Worm (Caenorhabditis elegans): ENCODE data around the gene dct-6.

Gene dct-6

DNA sequence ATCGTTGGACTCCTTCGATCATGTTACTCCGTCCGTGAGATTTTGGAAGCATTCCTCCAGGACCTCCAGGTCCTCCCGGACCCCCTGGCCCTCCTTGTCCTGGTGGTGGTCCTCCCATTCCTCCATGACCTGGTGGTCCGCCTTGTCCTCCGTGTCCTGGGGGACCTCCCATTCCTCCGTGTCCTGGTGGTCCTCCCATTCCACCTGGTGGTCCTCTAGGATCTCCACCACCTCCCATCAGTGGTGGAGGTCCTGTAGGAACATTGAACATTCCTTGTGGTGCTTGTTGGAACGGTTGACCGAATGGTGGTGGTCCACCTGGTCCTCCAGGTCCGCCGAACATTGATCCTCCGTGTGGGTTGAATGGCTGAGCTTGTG is 12.3 kb upstream of the dct-6 start:
- TF ChIP-seq lsy-2 (tag; optimal IDR thresholded peaks at IDR 0.05), result no peak
- no peak for TF ChIP-seq mdl-1 (tag; optimal IDR thresholded peaks at IDR 0.05)
- no peak for TF ChIP-seq lin-14 (GFP tag; optimal IDR thresholded peaks at IDR 0.05)
- no peak for TF ChIP-seq nhr-12 (tag; optimal IDR thresholded peaks at IDR 0.05)
- TF ChIP-seq fkh-10 (GFP tag; optimal IDR thresholded peaks at IDR 0.05), result no peak
- no peak for TF ChIP-seq dsc-1 (tag; optimal IDR thresholded peaks at IDR 0.05)
- TF ChIP-seq C16A3.4 (tag; optimal IDR thresholded peaks at IDR 0.05), result no peak
- no peak for TF ChIP-seq F16B12.6 (tag; optimal IDR thresholded peaks at IDR 0.05)
- TF ChIP-seq efl-3 (GFP tag; optimal IDR thresholded peaks at IDR 0.05), result no peak
- no peak for TF ChIP-seq lin-13 (GFP tag; optimal IDR thresholded peaks at IDR 0.05)
- no peak for TF ChIP-seq snu-23 (GFP tag; optimal IDR thresholded peaks at IDR 0.05)
- no peak for TF ChIP-seq hlh-17 (GFP tag; optimal IDR thresholded peaks at IDR 0.05; ENCODE audit: borderline replicate concordance)
- no peak for TF ChIP-seq nhr-20 (tag; optimal IDR thresholded peaks at IDR 0.05)
- TF ChIP-seq unc-62 (GFP tag; optimal IDR thresholded peaks at IDR 0.05), result no peak
- no peak for TF ChIP-seq ceh-90 (tag; optimal IDR thresholded peaks at IDR 0.05)
- TF ChIP-seq blmp-1 (tag; optimal IDR thresholded peaks at IDR 0.05), result no peak

DNA sequence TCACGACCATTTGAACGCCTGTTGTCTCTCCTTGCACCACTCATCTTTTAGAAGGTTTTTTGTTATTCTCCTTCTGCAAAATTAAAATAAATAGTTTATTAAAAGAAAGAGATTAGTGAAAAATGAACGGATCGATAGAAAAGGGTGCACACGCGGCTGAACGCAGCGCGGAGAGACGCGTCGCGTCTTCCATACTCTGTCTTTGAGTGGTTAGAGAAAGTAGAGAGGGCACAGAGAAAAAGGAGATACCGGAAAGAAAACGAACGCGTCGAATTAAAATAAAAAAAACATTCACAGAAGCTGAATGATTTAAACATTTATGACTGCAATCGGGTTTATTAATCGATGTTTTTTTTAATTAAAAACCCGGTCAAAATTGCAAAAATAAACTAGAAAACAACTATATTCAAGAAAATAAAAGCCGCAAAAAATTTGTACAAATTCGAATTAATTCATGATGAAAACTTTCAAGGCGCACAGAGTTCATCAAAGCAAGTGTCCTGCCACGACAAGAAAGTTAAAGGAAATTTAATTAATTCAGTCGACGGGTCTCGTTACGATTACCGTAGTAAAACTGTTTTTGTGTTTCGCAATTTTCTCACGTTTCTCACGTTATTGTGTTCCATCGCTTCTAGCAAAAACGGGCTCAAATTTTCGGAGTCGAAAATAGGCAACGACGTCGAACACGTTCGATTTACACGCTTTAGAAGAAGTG is 7.9 kb upstream of the dct-6 start, which contains the start of the genes nono-1 and nop-1:
TSS of gene nono-1 (minus strand) at position 75 of the 715 bp plus-strand sequence.
TSS of gene nop-1 (plus strand) at position 551 of the 715 bp plus-strand sequence.
- TF ChIP-seq blmp-1 (tag; optimal IDR thresholded peaks at IDR 0.05), result peak; percentile 70
- TF ChIP-seq hlh-17 (GFP tag; optimal IDR thresholded peaks at IDR 0.05; ENCODE audit: borderline replicate concordance), result no peak
- peak; percentile 56 for TF ChIP-seq lin-14 (GFP tag; optimal IDR thresholded peaks at IDR 0.05)
- peak; percentile 56 for TF ChIP-seq mep-1 (tag; optimal IDR thresholded peaks at IDR 0.05)

DNA sequence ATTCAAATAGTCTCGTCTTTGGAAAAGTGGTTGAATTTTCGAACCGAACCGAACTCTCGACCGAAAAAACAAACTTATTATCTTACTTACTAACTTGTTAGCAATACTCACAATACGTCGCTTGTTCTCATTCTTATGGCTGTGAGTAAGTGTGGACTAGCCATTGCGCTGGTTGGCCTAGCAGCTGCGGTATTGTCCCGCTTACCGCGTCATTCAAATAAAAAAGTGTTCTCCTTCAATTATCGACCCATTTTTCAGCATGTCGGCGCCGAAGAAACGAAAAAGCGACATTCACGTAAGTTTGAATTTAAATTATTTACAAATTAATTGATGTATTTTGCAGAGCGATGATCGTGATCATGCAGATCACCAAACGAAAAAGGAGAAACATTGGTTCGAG is 7.2 kb upstream of the dct-6 start:
- TF ChIP-seq lin-14 (GFP tag; optimal IDR thresholded peaks at IDR 0.05) (peak; percentile 11), lin-15B (tag; optimal IDR thresholded peaks at IDR 0.05) (peak; percentile 6), ama-1 (optimal IDR thresholded peaks at IDR 0.05) (no peak), rnt-1 (tag; optimal IDR thresholded peaks at IDR 0.05) (peak; percentile 39), unc-62 (GFP tag; optimal IDR thresholded peaks at IDR 0.05) (no peak), lsy-2 (tag; optimal IDR thresholded peaks at IDR 0.05) (peak in 1 of 2 experiments; percentile 20), elt-2 (tag; optimal IDR thresholded peaks at IDR 0.05) (no peak), efl-1 (optimal IDR thresholded peaks at IDR 0.05) (peak; percentile 4 to 74), efl-1 (GFP tag; optimal IDR thresholded peaks at IDR 0.05 in 1 of 2) (peak; percentile 69 to 98), lin-35 (GFP tag; optimal IDR thresholded peaks at IDR 0.05) (peak; percentile 56 to 90), dpl-1 (GFP tag; optimal IDR thresholded peaks at IDR 0.05) (peak; percentile 1 to 76 (median 71)), mdl-1 (tag; optimal IDR thresholded peaks at IDR 0.05) (no peak), nhr-28 (tag; optimal IDR thresholded peaks at IDR 0.05) (no peak)

DNA sequence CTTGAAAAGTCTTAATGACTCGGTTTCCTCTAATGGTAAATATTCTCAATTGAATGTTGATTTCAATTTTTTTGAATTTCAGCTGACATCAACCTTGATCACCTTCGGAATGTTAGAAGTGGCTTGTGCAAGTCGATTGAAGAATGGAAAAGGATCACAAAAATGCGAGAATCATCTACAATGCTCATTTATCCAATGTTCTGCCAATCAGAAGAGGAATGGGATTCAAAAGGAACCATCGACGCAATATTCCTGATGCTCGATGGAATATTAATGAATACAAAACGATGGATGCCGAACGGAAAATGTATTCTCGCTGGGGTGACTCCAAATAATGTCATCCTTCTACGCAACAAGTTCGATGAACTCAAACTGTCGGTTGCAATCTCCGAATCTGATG is 4.7 kb upstream of the dct-6 start:
- TF ChIP-seq efl-3 (GFP tag; optimal IDR thresholded peaks at IDR 0.05) (no peak), dpl-1 (GFP tag; optimal IDR thresholded peaks at IDR 0.05) (no peak), rnt-1 (tag; optimal IDR thresholded peaks at IDR 0.05) (no peak), hlh-4 (tag; optimal IDR thresholded peaks at IDR 0.05) (no peak), nhr-19 (GFP tag; conservative IDR thresholded peaks at IDR 0.05) (no peak), unc-98 (GFP tag; IDR thresholded peaks at IDR 0.05) (no peak), nhr-47 (tag; optimal IDR thresholded peaks at IDR 0.05) (no peak), grh-1 (GFP tag; IDR thresholded peaks at IDR 0.05) (no peak)

DNA sequence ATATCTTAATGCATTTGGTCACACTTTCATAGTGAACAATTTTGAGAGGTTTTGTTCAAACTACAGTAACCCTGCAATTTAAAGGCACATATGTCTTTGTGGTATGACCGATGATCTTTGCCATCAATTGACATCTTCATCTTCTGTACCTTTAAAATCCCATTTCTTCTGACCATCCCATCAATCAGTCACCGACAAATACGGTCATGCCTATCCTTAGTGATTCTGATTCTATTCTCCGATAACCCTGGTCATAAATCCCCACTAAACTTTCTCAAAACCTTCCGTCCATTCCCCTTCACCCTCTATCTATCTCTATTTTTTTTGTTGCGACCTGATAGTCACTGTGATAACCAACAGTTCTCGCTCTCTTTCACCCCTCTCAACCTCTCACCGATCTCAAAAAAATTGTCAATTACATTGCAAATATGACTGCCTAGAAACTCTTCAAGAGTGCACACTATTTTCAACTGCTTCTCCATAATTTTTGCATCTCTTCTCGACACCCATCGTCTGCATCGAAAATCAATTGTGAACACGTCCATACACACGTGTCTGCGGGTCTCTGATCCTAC is 2.1 kb upstream of the dct-6 start:
- TF ChIP-seq ces-1 (GFP tag; optimal IDR thresholded peaks at IDR 0.05) (no peak), grh-1 (GFP tag; IDR thresholded peaks at IDR 0.05) (no peak), nhr-71 (tag; optimal IDR thresholded peaks at IDR 0.05) (peak; percentile 20), nhr-20 (tag; optimal IDR thresholded peaks at IDR 0.05) (peak; percentile 9), nhr-85 (tag) (peak; percentile 72), lin-35 (GFP tag; optimal IDR thresholded peaks at IDR 0.05) (no peak), snu-23 (GFP tag; optimal IDR thresholded peaks at IDR 0.05) (peak; percentile 6), lin-14 (GFP tag; optimal IDR thresholded peaks at IDR 0.05) (peak; percentile 40), elt-3 (tag; optimal IDR thresholded peaks at IDR 0.05) (peak in 3 of 6 experiments; percentile 10 to 53 (median 11)), lsy-2 (tag; optimal IDR thresholded peaks at IDR 0.05) (peak in 1 of 2 experiments; percentile 24), blmp-1 (tag; optimal IDR thresholded peaks at IDR 0.05) (peak; percentile 91)

All from whole organism, L1 larva.